Worm (Caenorhabditis elegans): Measurements from ENCODE around the gene CC8.3.

The CC8.3 gene

DNA sequence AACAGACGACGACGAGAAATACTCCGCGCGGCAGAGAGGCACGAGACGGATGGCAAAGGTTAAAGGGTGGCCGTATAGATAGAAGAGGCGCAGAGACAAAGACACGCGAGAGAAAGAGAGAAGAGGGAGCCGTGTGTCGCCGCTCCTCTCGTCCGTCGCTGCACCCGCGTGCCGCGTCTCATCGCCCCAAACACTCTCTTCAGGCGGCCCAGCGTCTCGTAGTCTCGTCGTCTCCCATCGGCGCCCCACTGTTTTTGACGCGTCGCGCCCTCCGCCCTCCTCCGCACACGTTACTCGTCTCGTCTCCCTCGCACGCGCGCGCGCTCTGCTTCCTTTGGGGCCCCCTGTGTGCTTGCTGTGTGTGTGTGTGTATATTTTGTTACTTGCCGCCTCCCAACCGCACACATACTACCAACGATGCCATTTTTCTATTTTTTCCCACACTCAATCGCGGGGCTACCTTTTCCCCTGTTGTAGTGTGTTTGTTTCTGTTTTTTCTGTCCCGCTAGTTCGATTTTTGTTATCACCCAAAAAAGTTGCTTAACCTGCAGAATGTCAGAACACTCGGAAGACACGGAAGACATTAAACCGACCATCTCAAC, 5.5 kb downstream of the CC8.3 start, which contains the start of gene madf-9 (continued):
- TF ChIP-seq sptf-1 (tag; optimal IDR thresholded peaks at IDR 0.05) (no peak), nhr-237 (tag; optimal IDR thresholded peaks at IDR 0.05) (no peak), unc-62 (GFP tag; optimal IDR thresholded peaks at IDR 0.05) (no peak), efl-1 (optimal IDR thresholded peaks at IDR 0.05) (peak; percentile 55 to 74), efl-1 (GFP tag; optimal IDR thresholded peaks at IDR 0.05 in 1 of 2) (peak; percentile 21 to 44), irx-1 (tag; optimal IDR thresholded peaks at IDR 0.05) (peak; percentile 9)

DNA sequence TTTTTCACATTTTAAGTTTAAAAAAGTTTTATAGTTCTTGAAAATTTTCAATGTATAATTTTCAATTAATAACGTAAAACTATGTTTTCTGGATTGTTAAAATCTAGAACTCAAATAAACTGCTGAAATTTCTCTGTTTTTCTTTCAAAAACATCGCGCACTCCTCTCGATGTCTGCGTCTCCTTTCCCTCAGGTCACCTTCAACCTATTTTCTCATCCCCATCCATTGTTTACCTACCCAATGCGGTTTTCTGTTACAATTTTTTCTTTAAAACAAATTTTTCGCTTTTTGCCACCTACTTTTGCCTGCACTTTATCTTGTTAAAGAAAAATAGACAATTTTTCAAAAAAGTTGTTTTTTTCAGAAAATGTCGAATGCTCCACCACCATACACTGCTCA, 8.8 kb downstream of the CC8.3 start, which contains the start of gene ZC416.2:
Gene ZC416.2 (plus strand): TSS at position 366 of the 400 bp plus-strand sequence.
- peak; percentile 13 for TF ChIP-seq skn-1 (tag; optimal IDR thresholded peaks at IDR 0.05)
- TF ChIP-seq efl-1 (optimal IDR thresholded peaks at IDR 0.05): no peak
- peak in 1 of 2 experiments; percentile 24 for TF ChIP-seq efl-1 (GFP tag; optimal IDR thresholded peaks at IDR 0.05 in 1 of 2)
- peak; percentile 23 for TF ChIP-seq pag-3 (tag; optimal IDR thresholded peaks at IDR 0.05; ENCODE audit: borderline replicate concordance, insufficient read depth)
- no peak for TF ChIP-seq lin-13 (GFP tag; optimal IDR thresholded peaks at IDR 0.05)
- TF ChIP-seq unc-30 (tag; optimal IDR thresholded peaks at IDR 0.05): no peak
- no peak for TF ChIP-seq nhr-71 (tag; optimal IDR thresholded peaks at IDR 0.05)
- no peak for TF ChIP-seq Y116A8C.19 (tag; optimal IDR thresholded peaks at IDR 0.05; ENCODE audit: borderline replicate concordance)
- TF ChIP-seq blmp-1 (tag; optimal IDR thresholded peaks at IDR 0.05): peak; percentile 30

DNA sequence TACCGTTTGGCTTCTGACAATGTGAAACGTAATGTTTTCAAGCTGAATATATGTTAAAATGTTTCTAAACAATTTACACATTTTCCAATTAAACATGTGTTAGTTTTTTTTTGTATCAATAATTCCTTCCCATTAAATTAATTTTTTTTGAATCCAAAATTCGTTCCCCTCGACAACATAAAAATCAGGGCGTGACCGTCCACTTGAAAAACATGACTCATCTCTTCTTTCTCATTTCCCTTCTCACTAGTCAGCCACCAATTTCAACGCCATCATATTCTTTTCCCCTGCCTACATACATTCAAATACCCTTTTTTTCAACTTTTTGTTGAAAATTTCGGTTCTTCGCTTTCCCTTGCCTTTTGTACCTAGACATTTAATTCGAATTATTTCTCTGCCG, 9.6 kb downstream of the CC8.3 start:
- TF ChIP-seq unc-86 (tag; optimal IDR thresholded peaks at IDR 0.05) (no peak), tlp-1 (tag; optimal IDR thresholded peaks at IDR 0.05) (no peak), F16B12.6 (tag; optimal IDR thresholded peaks at IDR 0.05) (no peak), ceh-8 (GFP tag; optimal IDR thresholded peaks at IDR 0.05) (no peak)

DNA sequence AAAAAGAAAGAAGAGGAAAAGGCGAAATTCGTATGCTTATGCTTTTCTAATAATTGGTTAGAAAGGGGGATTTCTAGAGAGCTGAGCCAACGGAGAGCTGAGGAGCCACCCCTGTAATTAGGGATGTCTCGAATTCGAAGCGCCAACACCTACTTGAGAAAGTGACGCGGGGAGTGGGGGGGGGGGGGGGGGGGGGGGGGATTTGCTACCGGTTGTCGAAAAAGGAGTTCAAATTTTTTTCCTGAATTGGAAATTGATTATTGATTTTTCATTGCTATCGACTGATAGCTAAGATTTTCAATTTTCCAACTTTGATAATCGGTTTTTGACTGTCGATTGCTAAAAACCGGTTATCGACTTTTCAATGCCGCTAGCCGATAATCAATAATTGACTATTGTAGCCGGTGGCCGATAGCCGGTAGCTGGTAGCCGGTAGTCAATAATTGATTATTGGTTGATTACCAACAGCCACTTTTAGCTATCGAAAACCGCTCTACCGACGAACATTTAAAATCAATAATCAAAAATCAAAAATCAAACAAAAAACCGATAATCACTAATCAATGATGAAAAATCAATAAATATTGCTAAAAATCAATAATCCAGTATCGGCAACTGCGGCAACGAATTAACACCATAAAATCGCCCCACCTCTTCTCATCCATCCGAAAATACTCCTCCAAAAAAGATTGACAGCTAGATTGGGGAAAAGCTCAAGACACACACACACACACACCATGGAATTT, 13.0 kb downstream of the CC8.3 start:
- TF ChIP-seq efl-1 (optimal IDR thresholded peaks at IDR 0.05): no peak
- TF ChIP-seq efl-1 (GFP tag; optimal IDR thresholded peaks at IDR 0.05 in 1 of 2): peak in 1 of 2 experiments; percentile 35
- no peak for TF ChIP-seq egl-27 (tag; optimal IDR thresholded peaks at IDR 0.05)

DNA sequence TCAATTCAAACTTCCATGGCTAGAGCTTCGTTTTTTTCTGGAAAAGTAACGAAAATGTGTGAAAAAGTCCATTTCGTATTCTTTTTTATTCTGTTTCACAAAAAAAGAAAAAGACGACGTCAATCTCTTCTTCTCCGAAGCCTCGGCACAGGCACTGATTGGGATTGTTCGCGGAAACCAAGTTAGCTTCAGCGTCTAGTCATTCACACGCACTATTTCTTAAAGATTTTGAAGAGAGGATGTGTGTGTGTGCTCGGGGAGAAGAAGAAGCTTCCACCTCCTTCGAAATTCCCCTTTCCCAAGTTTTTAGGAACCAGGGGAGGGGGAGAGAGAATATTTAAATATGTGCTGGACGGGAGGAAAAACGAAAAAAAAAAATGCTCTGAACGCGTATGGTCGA, 15.6 kb downstream of the CC8.3 start:
- TF ChIP-seq ces-1 (GFP tag; optimal IDR thresholded peaks at IDR 0.05) (peak; percentile 51), Y116A8C.19 (tag; optimal IDR thresholded peaks at IDR 0.05; ENCODE audit: borderline replicate concordance) (no peak), isw-1 (GFP tag; IDR thresholded peaks at IDR 0.05) (no peak), egl-13 (tag; optimal IDR thresholded peaks at IDR 0.05) (no peak), lin-14 (GFP tag; optimal IDR thresholded peaks at IDR 0.05) (peak; percentile 76), ztf-4 (tag; optimal IDR thresholded peaks at IDR 0.05) (no peak), elt-3 (tag; optimal IDR thresholded peaks at IDR 0.05) (no peak), alr-1 (tag; optimal IDR thresholded peaks at IDR 0.05; ENCODE audit: borderline replicate concordance) (no peak), fkh-10 (GFP tag; optimal IDR thresholded peaks at IDR 0.05) (peak; percentile 73), F16B12.6 (tag; optimal IDR thresholded peaks at IDR 0.05) (no peak), lir-3 (tag; optimal IDR thresholded peaks at IDR 0.05; ENCODE audit: poor library complexity) (no peak), efl-1 (optimal IDR thresholded peaks at IDR 0.05) (no peak), efl-1 (GFP tag; optimal IDR thresholded peaks at IDR 0.05 in 1 of 2) (no peak), xbp-1 (tag; optimal IDR thresholded peaks at IDR 0.05) (no peak)

DNA sequence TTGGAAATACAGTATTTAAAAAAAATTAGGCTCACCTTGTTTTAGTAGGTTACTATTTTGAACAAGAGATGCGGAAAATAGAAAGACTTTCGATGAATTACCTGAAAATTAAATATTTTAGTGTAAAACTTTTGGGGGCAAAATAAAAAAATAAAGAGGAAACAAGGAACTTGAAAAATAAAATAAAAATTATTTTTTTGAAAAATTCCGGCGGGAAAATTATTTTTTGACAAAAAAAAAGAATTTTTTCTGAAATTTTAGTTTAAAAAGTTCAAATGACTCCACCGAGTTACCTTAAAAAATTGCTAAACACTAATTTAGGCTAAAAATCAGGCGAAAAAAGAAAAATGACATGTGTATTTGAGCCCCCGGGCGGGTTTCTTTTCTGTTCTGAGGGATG, 17.5 kb downstream of the CC8.3 start, which contains the start of the genes cha-1 and unc-17:
Gene cha-1 (minus strand): TSS at position 101 of the 400 bp plus-strand sequence.
Gene unc-17 (minus strand): TSS at position 103 of the 400 bp plus-strand sequence.
- TF ChIP-seq unc-86 (tag; optimal IDR thresholded peaks at IDR 0.05) (no peak), xbp-1 (tag; optimal IDR thresholded peaks at IDR 0.05) (no peak), nhr-12 (tag; optimal IDR thresholded peaks at IDR 0.05) (no peak), egl-13 (tag; optimal IDR thresholded peaks at IDR 0.05) (no peak), C04F5.9 (tag; optimal IDR thresholded peaks at IDR 0.05) (no peak), sox-4 (tag; optimal IDR thresholded peaks at IDR 0.05) (no peak), skn-1 (tag; optimal IDR thresholded peaks at IDR 0.05) (no peak), tlp-1 (tag; optimal IDR thresholded peaks at IDR 0.05) (no peak), nhr-11 (tag; optimal IDR thresholded peaks at IDR 0.05) (no peak), nhr-237 (tag; optimal IDR thresholded peaks at IDR 0.05) (no peak), nhr-47 (tag; optimal IDR thresholded peaks at IDR 0.05) (no peak), hlh-4 (tag; optimal IDR thresholded peaks at IDR 0.05) (no peak), fos-1 (tag; optimal IDR thresholded peaks at IDR 0.05) (no peak), ama-1 (optimal IDR thresholded peaks at IDR 0.05) (no peak), lir-3 (tag; optimal IDR thresholded peaks at IDR 0.05; ENCODE audit: poor library complexity) (no peak), mdl-1 (tag; optimal IDR thresholded peaks at IDR 0.05) (no peak), sptf-1 (tag; optimal IDR thresholded peaks at IDR 0.05) (no peak)
